Fruit fly (Drosophila melanogaster) whole organism, embryonic: ENCODE results near the gene Chd3.
"Not testable (repeated sequence)": the region's sequence is repeated elsewhere in the genome, so short reads cannot be mapped to it uniquely, and the experiment has no call there.

Source experiments
- Abd-B ChIP-seq: fragments of 200-800 bp; sonication (Bioruptor generic); optimal IDR thresholded peaks from 2 replicates; lab custom pipeline; 2018; ENCODE audit warnings: missing biosample characterization, mild to moderate bottlenecking, missing genetic modification characterization, moderate library complexity
- Blimp-1 ChIP-seq: fragments of 200-800 bp; sonication (Bioruptor generic); optimal IDR thresholded peaks from 3 replicates; lab custom pipeline; 2018; ENCODE audit warnings: missing biosample characterization, missing genetic modification characterization, mild to moderate bottlenecking, moderate library complexity, missing genetic modification reagents
- CG10431 ChIP-seq: fragments of 200-800 bp; sonication (Bioruptor generic); optimal IDR thresholded peaks from 3 replicates; lab custom pipeline; 2018; ENCODE audit warnings: missing biosample characterization, mild to moderate bottlenecking, missing genetic modification characterization
- CG13287 ChIP-seq: fragments of 200-800 bp; sonication (Bioruptor generic); IDR thresholded peaks from 2 replicates; pipeline ENCODE4 v1.3.6; 2022; ENCODE audit warnings: missing biosample characterization, missing genetic modification characterization; ENCODE audit not compliant: partially characterized antibody
- CG13296 ChIP-seq: fragments of 200-800 bp; sonication (Bioruptor generic); optimal IDR thresholded peaks from 3 replicates; lab custom pipeline; 2018; ENCODE audit warnings: missing biosample characterization, mild to moderate bottlenecking, missing genetic modification characterization
- CG15601 ChIP-seq: fragments of 200-800 bp; sonication (Bioruptor generic); optimal IDR thresholded peaks from 3 replicates; lab custom pipeline; 2019; ENCODE audit warnings: missing biosample characterization, mild to moderate bottlenecking, missing genetic modification characterization, moderate library complexity
- CG17186 ChIP-seq: fragments of 200-800 bp; sonication (Bioruptor generic); optimal IDR thresholded peaks from 3 replicates; lab custom pipeline; 2017; ENCODE audit warnings: missing biosample characterization, missing genetic modification reagents, missing genetic modification characterization
- CG18011 ChIP-seq: fragments of 200-800 bp; sonication (Bioruptor generic); optimal IDR thresholded peaks from 2 replicates; lab custom pipeline; 2017; ENCODE audit warnings: missing biosample characterization, missing genetic modification characterization, mild to moderate bottlenecking, moderate library complexity, missing genotype
- CG2199 ChIP-seq: fragments of 200-800 bp; sonication (Bioruptor generic); IDR thresholded peaks from 3 replicates; pipeline ENCODE4 v1.3.6; 2022; ENCODE audit warnings: missing biosample characterization, missing genetic modification characterization
- CG3163 ChIP-seq: fragments of 200-800 bp; sonication (Bioruptor generic); optimal IDR thresholded peaks from 3 replicates; lab custom pipeline; 2016; ENCODE audit warnings: missing biosample characterization, missing genetic modification characterization
- CG7839 ChIP-seq: fragments of 200-800 bp; sonication (Bioruptor generic); optimal IDR thresholded peaks from 3 replicates; lab custom pipeline; 2018; ENCODE audit warnings: missing biosample characterization, mild to moderate bottlenecking, missing genetic modification characterization, moderate library complexity
- CG8290 ChIP-seq, 3 experiments: fragments of 200-800 bp; sonication (Bioruptor generic); optimal IDR thresholded peaks; 2 replicates each; lab custom pipeline; 2016 to 2019; ENCODE audit warnings: missing biosample characterization in 3 of 3, missing genetic modification characterization in 3 of 3, mild to moderate bottlenecking in 2 of 3, moderate library complexity in 1 of 3
- CG9215 ChIP-seq: fragments of 200-800 bp; sonication (Bioruptor generic); IDR thresholded peaks from 2 replicates; pipeline ENCODE4 v1.3.6; 2022; ENCODE audit warnings: missing biosample characterization, missing genetic modification characterization
- Deaf1 ChIP-seq: fragments of 200-800 bp; optimal IDR thresholded peaks from 3 replicates; lab custom pipeline; 2019; ENCODE audit warnings: missing biosample characterization, mild to moderate bottlenecking, missing genetic modification characterization, moderate library complexity
- Ets65A ChIP-seq: fragments of 200-800 bp; sonication (Bioruptor generic); peaks from one replicate; lab custom pipeline; 2016; ENCODE audit warnings: missing biosample characterization, missing genetic modification characterization
- HmgD ChIP-seq: fragments of 200-800 bp; sonication (Bioruptor generic); optimal IDR thresholded peaks from 3 replicates; lab custom pipeline; 2016; ENCODE audit warnings: missing biosample characterization, missing genetic modification characterization
- Hr78 ChIP-seq, 2 experiments: fragments of 200-800 bp in 1 of 2; fragments of >200 bp in 1 of 2; sonication (Bioruptor generic) in 1 of 2; optimal IDR thresholded peaks; 2 replicates each; lab custom pipeline; 2017 to 2019; ENCODE audit warnings: missing biosample characterization in 2 of 2, missing genetic modification characterization in 2 of 2, mild to moderate bottlenecking in 1 of 2, moderate library complexity in 1 of 2
- Med ChIP-seq: fragments of 200-800 bp; sonication (Bioruptor generic); peaks from one replicate; lab custom pipeline; 2016; ENCODE audit warnings: missing biosample characterization, missing genetic modification characterization, mild to moderate bottlenecking, inconsistent platforms, moderate library complexity
- Trl ChIP-seq, 3 experiments: fragments of >200 bp in 2 of 3; fragments of 200-800 bp in 1 of 3; sonication (Bioruptor generic) in 1 of 3; optimal IDR thresholded peaks; 2 replicates in 1 of 3; 3 replicates in 2 of 3; lab custom pipeline; 2016 to 2017; ENCODE audit warnings: missing biosample characterization in 1 of 3, missing genetic modification characterization in 1 of 3
- YL-1 ChIP-seq: fragments of 200-800 bp; sonication (Bioruptor generic); optimal IDR thresholded peaks from 3 replicates; lab custom pipeline; 2017; ENCODE audit warnings: missing biosample characterization, mild to moderate bottlenecking, missing genetic modification characterization
- amos ChIP-seq: fragments of 200-800 bp; sonication (Bioruptor generic); IDR thresholded peaks from 2 replicates; pipeline ENCODE4 v1.3.6; 2022; ENCODE audit warnings: missing biosample characterization, missing genetic modification characterization; ENCODE audit not compliant: partially characterized antibody
- chinmo ChIP-seq: fragments of 200-800 bp; sonication (Bioruptor generic); IDR thresholded peaks from 4 replicates; pipeline ENCODE4 v1.3.6; 2022; ENCODE audit warnings: missing biosample characterization, missing genetic modification characterization; ENCODE audit not compliant: partially characterized antibody
- chn ChIP-seq: fragments of 200-800 bp; sonication (Bioruptor generic); optimal IDR thresholded peaks from 2 replicates; lab custom pipeline; 2016; ENCODE audit warnings: missing biosample characterization, missing genetic modification characterization
- corto ChIP-seq: fragments of 200-800 bp; sonication (Bioruptor generic); optimal IDR thresholded peaks from 2 replicates; lab custom pipeline; 2016; ENCODE audit warnings: missing biosample characterization, mild to moderate bottlenecking, missing genetic modification characterization, moderate library complexity
- fd102C ChIP-seq: fragments of 200-800 bp; sonication (Bioruptor generic); optimal IDR thresholded peaks from 2 replicates; lab custom pipeline; 2018; ENCODE audit warnings: missing biosample characterization, mild to moderate bottlenecking, missing genetic modification characterization, moderate library complexity
- luna ChIP-seq: fragments of 200-800 bp; sonication (Bioruptor generic); optimal IDR thresholded peaks from 2 replicates; lab custom pipeline; 2016; ENCODE audit warnings: missing biosample characterization, missing genetic modification characterization
- sens ChIP-seq: fragments of 200-800 bp; sonication (Bioruptor generic); peaks from one replicate; lab custom pipeline; 2016; ENCODE audit warnings: missing biosample characterization, missing genetic modification characterization
- sqz ChIP-seq: fragments of 200-800 bp; sonication (Bioruptor generic); optimal IDR thresholded peaks from 3 replicates; lab custom pipeline; 2018; ENCODE audit warnings: missing biosample characterization, mild to moderate bottlenecking, missing genetic modification characterization
- stwl ChIP-seq: fragments of 200-800 bp; sonication (Bioruptor generic); optimal IDR thresholded peaks from 3 replicates; lab custom pipeline; 2018; ENCODE audit warnings: missing biosample characterization, mild to moderate bottlenecking, missing genetic modification characterization, moderate library complexity
- tll ChIP-seq, 2 experiments: fragments of 200-800 bp in 1 of 2; fragments of >200 bp in 1 of 2; sonication (Bioruptor generic) in 1 of 2; optimal IDR thresholded peaks; 2 replicates each; lab custom pipeline; 2017 to 2019; ENCODE audit warnings: missing biosample characterization in 2 of 2, missing genetic modification characterization in 2 of 2, mild to moderate bottlenecking in 1 of 2, moderate library complexity in 1 of 2

The Chd3 gene

DNA sequence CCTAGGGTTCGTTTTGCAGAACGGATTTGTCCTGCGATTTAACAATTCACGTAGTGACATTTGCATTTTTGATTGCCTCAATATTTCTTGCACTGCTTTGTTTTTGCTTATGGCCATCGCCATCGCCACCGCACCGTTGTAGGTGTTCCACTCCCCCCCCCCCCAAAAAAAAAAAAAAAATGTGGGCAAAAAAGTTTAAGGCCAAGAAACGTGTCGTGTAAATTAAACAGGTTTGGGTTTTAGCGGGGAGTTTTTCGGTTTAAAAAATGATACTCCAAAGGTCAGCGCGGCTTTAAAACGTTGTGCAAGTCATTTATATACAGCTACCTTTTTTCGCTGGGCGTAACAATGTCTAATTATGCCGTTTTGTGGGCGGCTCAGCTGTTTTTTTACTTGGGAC, 34.2 kb downstream of the Chd3 start:
- TF ChIP-seq fd102C (no peak), CG15601 (tag; lab: Kevin White, UChicago) (no peak), sqz (GFP tag; lab: Kevin White, UChicago) (peak; percentile 48), Hr78 (GFP tag; optimal IDR thresholded peaks at IDR 0.05; lab: Kevin White, UChicago) (peak in 1 of 2 experiments; percentile 1), chinmo (GFP tag; lab: Robert Waterston, UW) (peak; percentile 52; the same call in 1 of the 4 replicates)

DNA sequence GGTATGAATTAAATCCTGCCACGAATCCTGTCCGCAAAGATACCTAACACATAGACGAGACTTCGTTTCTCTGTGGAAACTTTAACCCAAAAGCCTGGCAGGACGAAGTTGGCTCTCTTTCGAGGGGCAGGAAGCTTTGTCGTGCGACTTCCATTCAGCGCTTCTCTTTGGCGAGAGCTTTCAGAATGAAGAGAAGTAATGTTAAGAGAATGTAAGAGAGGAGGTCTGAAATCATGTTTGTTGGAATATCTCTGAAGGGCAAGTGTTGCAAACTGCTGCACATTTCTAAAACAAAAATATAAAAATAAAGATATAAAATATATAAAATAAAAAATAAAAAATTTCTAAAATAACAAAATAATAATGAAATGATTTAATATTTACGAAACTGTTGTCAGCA, 35.0 kb downstream of the Chd3 start:
- TF ChIP-seq Deaf1, result peak; percentile 48
- TF ChIP-seq Trl (optimal IDR thresholded peaks at IDR 0.05; lab: Kevin White, UChicago), result peak; percentile 50 to 54
- TF ChIP-seq Trl (GFP tag; optimal IDR thresholded peaks at IDR 0.05; lab: Kevin White, UChicago), result no peak
- TF ChIP-seq YL-1 (GFP tag; lab: Kevin White, UChicago), result no peak
- no peak for TF ChIP-seq Blimp-1 (GFP tag; lab: Kevin White, UChicago)
- no peak for TF ChIP-seq HmgD (GFP tag; lab: Kevin White, UChicago)
- no peak for TF ChIP-seq CG17186 (GFP tag; lab: Kevin White, UChicago)
- TF ChIP-seq chn (GFP tag; lab: Kevin White, UChicago), result no peak
- no peak for TF ChIP-seq luna (GFP tag; lab: Kevin White, UChicago)
- TF ChIP-seq corto (GFP tag; lab: Kevin White, UChicago), result no peak
- peak; percentile 82 for TF ChIP-seq CG3163 (GFP tag; lab: Kevin White, UChicago)

dm6 chr3L:19483007-19483406, 36.0 kb downstream of the Chd3 start:
- peak; percentile 22; the same call in 1 of the 2 replicates for TF ChIP-seq CG13287 (GFP tag; lab: Robert Waterston, UW)
- no peak for TF ChIP-seq CG9215
- no peak for TF ChIP-seq CG13296 (GFP tag; lab: Kevin White, UChicago)
- TF ChIP-seq stwl (tag; lab: Kevin White, UChicago), result peak; percentile 90
- peak; percentile 97 for TF ChIP-seq CG18011 (GFP tag; lab: Kevin White, UChicago)
- peak; percentile 48 for TF ChIP-seq Med (GFP tag; lab: Kevin White, UChicago)
- TF ChIP-seq CG8290 (GFP tag; optimal IDR thresholded peaks at IDR 0.05; lab: Kevin White, UChicago), result peak; percentile 6
- TF ChIP-seq CG8290 (tag; optimal IDR thresholded peaks at IDR 0.05; lab: Kevin White, UChicago), result no peak
- peak; percentile 23 for TF ChIP-seq sens
- TF ChIP-seq Abd-B, result peak; percentile 24
- 0 out of 3 replicates have a peak, but pooled peaks have one; percentile 18 for TF ChIP-seq CG2199 (GFP tag; lab: Robert Waterston, UW)
- TF ChIP-seq Ets65A, result peak; percentile 88
- TF ChIP-seq, all 482 proteins: peak for 9

dm6 chr3L:19486398-19486797, 39.4 kb downstream of the Chd3 start, which contains the start of gene brv1:
brv1 (minus strand) TSS chr3L:19486498.
- no peak for TF ChIP-seq CG10431

- not testable (repeated sequence) for TF ChIP-seq tll (GFP tag; optimal IDR thresholded peaks at IDR 0.05; lab: Kevin White, UChicago); amos (GFP tag; lab: Robert Waterston, UW); CG7839
Measured at dm6 chr3L:19487260-19487659, 40.3 kb downstream of the Chd3 start, which contains the start of gene CG32212. CG32212 (plus strand) TSS chr3L:19487560.
